Worm (Caenorhabditis elegans): ENCODE results near the gene srx-47.

ce11 chrV:9305116-9305515 is 44.7 kb upstream of the srx-47 start, which contains the start of gene F44A2.3:
- TF ChIP-seq him-1 (tag; optimal IDR thresholded peaks at IDR 0.05), result no peak
- no peak for TF ChIP-seq dao-5 (tag; optimal IDR thresholded peaks at IDR 0.05)
- no peak for TF ChIP-seq W03F9.2 (tag; optimal IDR thresholded peaks at IDR 0.05)
